Worm (Caenorhabditis elegans) whole organism, mixed stage, embryonic: ENCODE data around the gene del-5.

Experiments used
- blmp-1 ChIP-seq: fragments of 150-350 bp; optimal IDR thresholded peaks from 2 replicates; lab custom pipeline; 2014; ENCODE audit warnings: missing biosample characterization, missing genetic modification characterization
- ceh-83 ChIP-seq: fragments of 200-800 bp; sonication (Bioruptor generic); optimal IDR thresholded peaks from 2 replicates; lab custom pipeline; 2018; ENCODE audit warnings: mild to moderate bottlenecking, missing genetic modification characterization, missing compliant biosample characterization
- elt-1 ChIP-seq: sonication (generic microtip); optimal IDR thresholded peaks from 2 replicates; lab custom pipeline; 2017; ENCODE audit warnings: missing genetic modification characterization, mild to moderate bottlenecking, missing compliant biosample characterization, antibody characterized with exemption, moderate library complexity, borderline replicate concordance; ENCODE audit not compliant: insufficient read depth
- flh-1 ChIP-seq: fragments of 200-800 bp; sonication (Bioruptor generic); optimal IDR thresholded peaks from 2 replicates; lab custom pipeline; 2018; ENCODE audit warnings: mild to moderate bottlenecking, missing genetic modification characterization, moderate library complexity, missing compliant biosample characterization
- lin-13 ChIP-seq: fragments of 150-350 bp; optimal IDR thresholded peaks from 2 replicates; lab custom pipeline; 2014; ENCODE audit warnings: missing biosample characterization, missing genetic modification characterization
- mep-1 ChIP-seq: fragments of 150-350 bp; optimal IDR thresholded peaks from 2 replicates; lab custom pipeline; 2017; ENCODE audit warnings: missing biosample characterization, missing genetic modification reagents, missing genetic modification characterization, inconsistent platforms
- nhr-237 ChIP-seq: fragments of 150-350 bp; optimal IDR thresholded peaks from 2 replicates; lab custom pipeline; 2014; ENCODE audit warnings: missing biosample characterization, missing genetic modification characterization
- nhr-28 ChIP-seq: fragments of 150-350 bp; optimal IDR thresholded peaks from 2 replicates; lab custom pipeline; 2014; ENCODE audit warnings: missing biosample characterization, missing genetic modification characterization
- sptf-1 ChIP-seq: sonication (generic microtip); optimal IDR thresholded peaks from 2 replicates; lab custom pipeline; 2017; ENCODE audit warnings: mild to moderate bottlenecking, missing genetic modification characterization, moderate library complexity, missing compliant biosample characterization
- unc-39 ChIP-seq: fragments of 150-350 bp; optimal IDR thresholded peaks from 2 replicates; lab custom pipeline; 2014; ENCODE audit warnings: missing biosample characterization, missing genetic modification characterization
- unc-62 ChIP-seq: fragments of 150-350 bp; optimal IDR thresholded peaks from 2 replicates; lab custom pipeline; 2014; ENCODE audit warnings: missing biosample characterization, missing genetic modification reagents, missing genetic modification characterization
- ztf-11 ChIP-seq: fragments of 150-350 bp; optimal IDR thresholded peaks from 2 replicates; lab custom pipeline; 2014; ENCODE audit warnings: missing biosample characterization, missing genetic modification characterization

- TF ChIP-seq nhr-237 (tag; lab: Kevin White, UChicago) = no peak
- peak; percentile 88 for TF ChIP-seq unc-62
- TF ChIP-seq elt-1 = no peak
- no peak for TF ChIP-seq nhr-28 (tag; lab: Kevin White, UChicago)
- no peak for TF ChIP-seq sptf-1
- no peak for TF ChIP-seq ztf-11 (tag; lab: Kevin White, UChicago)
- no peak for TF ChIP-seq mep-1 (tag; lab: Kevin White, UChicago)
- no peak for TF ChIP-seq lin-13 (tag; lab: Kevin White, UChicago)
- no peak for TF ChIP-seq flh-1 (GFP tag; lab: Kevin White, UChicago)
- TF ChIP-seq unc-39 (tag; lab: Kevin White, UChicago) = no peak
- no peak for TF ChIP-seq blmp-1 (tag; lab: Kevin White, UChicago)
- no peak for TF ChIP-seq ceh-83 (GFP tag; lab: Kevin White, UChicago)
Observed at ce11 chrX:11035563-11035962, 27.6 kb upstream of the del-5 start.
